Worm (Caenorhabditis elegans): ENCODE results near the gene clc-19.
A peak's percentile ranks its signal among the peaks of the same experiment; 100 is the strongest.

The clc-19 gene

ce11 chrIII:895525-895924 is 22.2 kb upstream of the clc-19 start, which contains the start of the genes ztf-18 and F23H11.2:
TSS of gene ztf-18 (minus strand) at chrIII:895712.
TSS of gene F23H11.2 (plus strand) at chrIII:895747.
- TF ChIP-seq pat-9 (tag; optimal IDR thresholded peaks at IDR 0.05) (no peak), madf-2 (tag; optimal IDR thresholded peaks at IDR 0.05) (no peak), ceh-9 (tag; optimal IDR thresholded peaks at IDR 0.05) (no peak), pax-1 (tag; optimal IDR thresholded peaks at IDR 0.05) (no peak)

ce11 chrIII:891014-891413 is 17.6 kb upstream of the clc-19 start, which contains the start of gene T24C4.10:
TSS of gene T24C4.10 (minus strand) at chrIII:891243.
- no peak for TF ChIP-seq npax-4 (tag; optimal IDR thresholded peaks at IDR 0.05)
- no peak for TF ChIP-seq hlh-15 (tag; optimal IDR thresholded peaks at IDR 0.05)
- TF ChIP-seq nfya-1 (tag; optimal IDR thresholded peaks at IDR 0.05), result no peak
- no peak for TF ChIP-seq ceh-19 (GFP tag; optimal IDR thresholded peaks at IDR 0.05)
- no peak for TF ChIP-seq fkh-10 (GFP tag; optimal IDR thresholded peaks at IDR 0.05)
- TF ChIP-seq ceh-2 (tag; optimal IDR thresholded peaks at IDR 0.05), result no peak
- TF ChIP-seq che-1 (tag; optimal IDR thresholded peaks at IDR 0.05), result no peak
- TF ChIP-seq hlh-13 (GFP tag; optimal IDR thresholded peaks at IDR 0.05), result no peak
- TF ChIP-seq hlh-30 (tag; optimal IDR thresholded peaks at IDR 0.05; ENCODE audit: insufficient read depth), result no peak
- TF ChIP-seq hlh-8 (tag; optimal IDR thresholded peaks at IDR 0.05), result no peak
- no peak for TF ChIP-seq mec-3 (tag; optimal IDR thresholded peaks at IDR 0.05; ENCODE audit: borderline replicate concordance)

DNA sequence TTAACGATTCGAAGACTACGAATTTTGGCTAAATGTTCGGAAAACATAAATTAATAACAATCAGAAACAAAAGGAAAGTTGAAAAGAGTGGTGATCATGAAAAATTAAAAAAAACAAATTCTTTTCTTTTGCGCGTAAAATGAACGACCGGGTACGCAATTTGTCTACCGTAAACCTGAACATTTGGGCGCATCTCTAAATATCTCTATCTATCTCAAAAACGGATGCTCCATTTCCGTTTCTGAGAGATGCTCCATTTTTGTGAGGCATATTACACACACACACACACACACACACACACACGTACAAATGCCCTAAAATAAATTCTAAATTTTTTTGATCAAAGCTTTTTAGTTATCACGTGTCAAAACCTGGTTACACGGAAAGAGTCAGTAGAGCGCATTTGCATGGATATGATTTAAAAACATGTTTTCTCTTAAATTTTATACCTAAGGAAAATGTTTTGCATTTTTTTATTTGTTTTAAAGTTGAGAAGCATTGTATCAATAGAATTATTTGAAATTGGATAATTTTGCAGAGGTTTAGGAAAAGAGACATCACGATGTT is 15.7 kb upstream of the clc-19 start:
- TF ChIP-seq hlh-30 (tag; optimal IDR thresholded peaks at IDR 0.05; ENCODE audit: insufficient read depth) (peak; percentile 48), pha-4 (tag; optimal IDR thresholded peaks at IDR 0.05) (no peak), nhr-232 (tag; optimal IDR thresholded peaks at IDR 0.05) (no peak), unc-42 (tag; optimal IDR thresholded peaks at IDR 0.05) (peak; percentile 40), pat-9 (tag; optimal IDR thresholded peaks at IDR 0.05) (no peak), sdc-2 (tag; optimal IDR thresholded peaks at IDR 0.05) (no peak), F13H6.1 (tag; optimal IDR thresholded peaks at IDR 0.05) (no peak), ceh-18 (tag; optimal IDR thresholded peaks at IDR 0.05) (no peak), hlh-15 (tag; optimal IDR thresholded peaks at IDR 0.05) (no peak), unc-55 (GFP tag; optimal IDR thresholded peaks at IDR 0.05) (no peak), gmeb-2 (tag; optimal IDR thresholded peaks at IDR 0.05) (no peak), elt-4 (tag; optimal IDR thresholded peaks at IDR 0.05) (no peak), che-1 (tag; optimal IDR thresholded peaks at IDR 0.05) (no peak), dve-1 (tag; optimal IDR thresholded peaks at IDR 0.05) (no peak)

- TF ChIP-seq syd-9 (tag; optimal IDR thresholded peaks at IDR 0.05), result peak; percentile 14
- TF ChIP-seq sdc-2 (tag; optimal IDR thresholded peaks at IDR 0.05), result no peak
- TF ChIP-seq fkh-10 (GFP tag; optimal IDR thresholded peaks at IDR 0.05), result peak; percentile 44
- peak; percentile 50 for TF ChIP-seq ceh-14 (tag; optimal IDR thresholded peaks at IDR 0.05)
- TF ChIP-seq elt-2 (tag; optimal IDR thresholded peaks at IDR 0.05), result peak; percentile 52
- no peak for TF ChIP-seq Y22D7AL.16 (tag; optimal IDR thresholded peaks at IDR 0.05)
- peak; percentile 40 for TF ChIP-seq ceh-34 (tag; optimal IDR thresholded peaks at IDR 0.05)
- peak; percentile 53 for TF ChIP-seq eyg-1 (tag; optimal IDR thresholded peaks at IDR 0.05)
- no peak for TF ChIP-seq lin-11 (tag; optimal IDR thresholded peaks at IDR 0.05)
- TF ChIP-seq F13H6.1 (tag; optimal IDR thresholded peaks at IDR 0.05), result peak; percentile 1
- no peak for TF ChIP-seq ceh-2 (tag; optimal IDR thresholded peaks at IDR 0.05)
- peak; percentile 55 for TF ChIP-seq dve-1 (tag; optimal IDR thresholded peaks at IDR 0.05)
- TF ChIP-seq ceh-48 (tag; optimal IDR thresholded peaks at IDR 0.05), result peak; percentile 99
- peak; percentile 76 for TF ChIP-seq tbx-2 (tag; optimal IDR thresholded peaks at IDR 0.05)
- TF ChIP-seq ets-4 (tag; optimal IDR thresholded peaks at IDR 0.05), result no peak
- peak; percentile 13 for TF ChIP-seq madf-2 (tag; optimal IDR thresholded peaks at IDR 0.05)
- TF ChIP-seq elt-4 (tag; optimal IDR thresholded peaks at IDR 0.05), result no peak
- TF ChIP-seq hlh-30 (tag; optimal IDR thresholded peaks at IDR 0.05; ENCODE audit: insufficient read depth), result peak; percentile 73
- no peak; the same call in 1 of the 2 replicates for TF ChIP-seq unc-3 (GFP tag; conservative IDR thresholded peaks at IDR 0.05)
- TF ChIP-seq unc-3 (tag; optimal IDR thresholded peaks at IDR 0.05), result peak; percentile 45
- peak; percentile 10 for TF ChIP-seq rnt-1 (tag; optimal IDR thresholded peaks at IDR 0.05)
- peak; percentile 73 for TF ChIP-seq unc-42 (tag; optimal IDR thresholded peaks at IDR 0.05)
- TF ChIP-seq ceh-45 (GFP tag; IDR thresholded peaks at IDR 0.05), result 0 out of 2 replicates have a peak, but pooled peaks have one; percentile 19
- TF ChIP-seq ceh-30 (tag; optimal IDR thresholded peaks at IDR 0.05), result peak; percentile 22
- peak; percentile 13 for TF ChIP-seq unc-86 (tag; optimal IDR thresholded peaks at IDR 0.05)
- peak; percentile 67 for TF ChIP-seq pros-1 (tag; optimal IDR thresholded peaks at IDR 0.05)
- TF ChIP-seq ref-2 (tag; optimal IDR thresholded peaks at IDR 0.05), result peak; percentile 35
- TF ChIP-seq ama-1 (optimal IDR thresholded peaks at IDR 0.05), result no peak
- TF ChIP-seq ceh-24 (tag; optimal IDR thresholded peaks at IDR 0.05), result no peak
- TF ChIP-seq unc-55 (GFP tag; optimal IDR thresholded peaks at IDR 0.05), result peak; percentile 55
Observed at ce11 chrIII:887874-888299, 14.5 kb upstream of the clc-19 start.
